Worm (Caenorhabditis elegans) whole organism, late embryonic: ENCODE measurements around the gene fmo-1.

Experiments used
- ama-1 ChIP-seq: fragments of 150-350 bp; optimal IDR thresholded peaks from 2 replicates; lab custom pipeline; 2014
- ceh-30 ChIP-seq: fragments of 150-350 bp; optimal IDR thresholded peaks from 2 replicates; lab custom pipeline; 2014; ENCODE audit warnings: missing biosample characterization, missing genetic modification characterization
- ceh-45 ChIP-seq: fragments of 200-800 bp; sonication (Bioruptor generic); IDR thresholded peaks from 2 replicates; pipeline ENCODE4 v1.3.6; 2022; ENCODE audit warnings: missing genetic modification reagents, missing genetic modification characterization, missing compliant biosample characterization
- ceh-9 ChIP-seq: sonication (generic microtip); optimal IDR thresholded peaks from 2 replicates; lab custom pipeline; 2016; ENCODE audit warnings: mild to moderate bottlenecking, missing genetic modification characterization, inconsistent platforms, missing compliant biosample characterization
- dve-1 ChIP-seq: sonication (generic microtip); optimal IDR thresholded peaks from 2 replicates; lab custom pipeline; 2017; ENCODE audit warnings: antibody characterized with exemption, mild to moderate bottlenecking, missing genetic modification characterization, missing compliant biosample characterization
- lin-11 ChIP-seq: fragments of 200-800 bp; sonication (Bioruptor generic); optimal IDR thresholded peaks from 2 replicates; lab custom pipeline; 2018; ENCODE audit warnings: mild to moderate bottlenecking, missing genetic modification characterization, missing compliant biosample characterization
- nhr-11 ChIP-seq: fragments of 150-350 bp; optimal IDR thresholded peaks from 2 replicates; lab custom pipeline; 2014; ENCODE audit warnings: missing biosample characterization, missing genetic modification characterization
- pha-2 ChIP-seq: sonication (generic microtip); optimal IDR thresholded peaks from 2 replicates; lab custom pipeline; 2017; ENCODE audit warnings: mild to moderate bottlenecking, missing genetic modification characterization, missing compliant biosample characterization
- pha-4 ChIP-seq: fragments of 150-350 bp; optimal IDR thresholded peaks from 2 replicates; lab custom pipeline; 2018; ENCODE audit warnings: missing biosample characterization, missing genetic modification reagents, missing genetic modification characterization
- tbx-7 ChIP-seq: sonication (generic microtip); optimal IDR thresholded peaks from 2 replicates; lab custom pipeline; 2016; ENCODE audit warnings: missing genotype, missing genetic modification characterization, missing compliant biosample characterization
- unc-86 ChIP-seq: sonication (generic microtip); optimal IDR thresholded peaks from 2 replicates; lab custom pipeline; 2016; ENCODE audit warnings: missing genetic modification characterization, missing compliant biosample characterization

DNA sequence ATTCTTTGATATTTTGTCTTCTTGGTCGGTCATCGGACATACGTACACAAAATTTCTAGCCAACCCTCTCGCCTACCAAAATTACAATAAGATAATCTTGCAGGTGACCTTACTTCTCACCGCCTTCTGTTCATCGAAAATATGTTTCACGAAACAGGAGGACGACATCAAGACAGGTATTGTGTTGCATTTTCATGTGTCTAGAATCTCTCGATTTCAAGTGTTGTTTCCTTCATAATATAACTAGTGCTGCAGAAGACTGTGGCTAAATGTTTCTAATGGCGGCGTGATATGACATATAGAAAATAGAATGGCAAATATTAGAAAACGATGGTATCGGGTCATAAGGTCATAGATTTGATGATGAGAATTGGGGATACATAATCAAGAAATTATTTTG lies 44.6 kb upstream of the fmo-1 start:
- TF ChIP-seq pha-2 (tag; lab: Kevin White, UChicago) (no peak), ama-1 (lab: Kevin White, UChicago) (no peak), ceh-9 (tag; lab: Kevin White, UChicago) (no peak), ceh-45 (GFP tag; lab: Robert Waterston, UW) (no peak), dve-1 (tag; lab: Kevin White, UChicago) (no peak), ceh-30 (no peak), tbx-7 (no peak), nhr-11 (tag; lab: Kevin White, UChicago) (no peak), lin-11 (tag; lab: Kevin White, UChicago) (no peak), pha-4 (tag; lab: Kevin White, UChicago) (no peak), unc-86 (no peak)
